Fruit fly (Drosophila melanogaster) Kc167 (cell line): ENCODE results near the gene CG34337.

Experiments
- Myc ChIP-seq: fragments of >200 bp; optimal IDR thresholded peaks from 2 replicates; lab custom pipeline; 2017; ENCODE audit warnings: missing external identifiers
- Sin3A ChIP-seq: fragments of >200 bp; optimal IDR thresholded peaks from 2 replicates; lab custom pipeline; 2018; ENCODE audit warnings: missing external identifiers
- h ChIP-seq: fragments of >200 bp; optimal IDR thresholded peaks from 3 replicates; lab custom pipeline; 2018; ENCODE audit warnings: missing external identifiers
- insv ChIP-seq: fragments of >200 bp; optimal IDR thresholded peaks from 3 replicates; lab custom pipeline; 2018; ENCODE audit warnings: missing external identifiers
- psq ChIP-seq: fragments of >200 bp; optimal IDR thresholded peaks from 2 replicates; lab custom pipeline; 2017; ENCODE audit warnings: missing external identifiers
- ttk ChIP-seq: sonication (Bioruptor generic); optimal IDR thresholded peaks from 2 replicates; lab custom pipeline; 2017; ENCODE audit warnings: missing external identifiers

dm6 chrX:7418294-7418693 lies 1.2 kb downstream of the CG34337 start, which contains the start of gene rumpel:
- TF ChIP-seq psq (lab: Kevin White, UChicago) (no peak), insv (lab: Kevin White, UChicago) (no peak), Myc (lab: Kevin White, UChicago) (no peak), ttk (lab: Kevin White, UChicago) (no peak), Sin3A (lab: Kevin White, UChicago) (no peak), h (lab: Kevin White, UChicago) (no peak)
